Fruit fly (Drosophila melanogaster) Kc167 (cell line): ENCODE data around the gene CG42374.

ENCODE experiments used
- Myc ChIP-seq: fragments of >200 bp; optimal IDR thresholded peaks from 2 replicates; lab custom pipeline; 2017; ENCODE audit warnings: missing external identifiers
- Sin3A ChIP-seq: fragments of >200 bp; optimal IDR thresholded peaks from 2 replicates; lab custom pipeline; 2018; ENCODE audit warnings: missing external identifiers
- psq ChIP-seq: fragments of >200 bp; optimal IDR thresholded peaks from 2 replicates; lab custom pipeline; 2017; ENCODE audit warnings: missing external identifiers
- ttk ChIP-seq: sonication (Bioruptor generic); optimal IDR thresholded peaks from 2 replicates; lab custom pipeline; 2017; ENCODE audit warnings: missing external identifiers

- TF ChIP-seq Sin3A (lab: Kevin White, UChicago), result no peak
- TF ChIP-seq ttk (lab: Kevin White, UChicago), result no peak
- no peak for TF ChIP-seq psq (lab: Kevin White, UChicago)
- TF ChIP-seq Myc (lab: Kevin White, UChicago), result no peak
Observed at dm6 chr3L:19254715-19255428, 8.7 kb upstream of the CG42374 start, which contains the start of the genes mRpL21 and rept.
